Fruit fly (Drosophila melanogaster) whole organism, prepupa: ENCODE measurements around the gene CG6927.

ENCODE experiments used
- svp ChIP-seq: fragments of 200-800 bp; sonication (Bioruptor generic); peaks from one replicate; lab custom pipeline; 2016; ENCODE audit warnings: missing biosample characterization, missing genetic modification characterization
- vri ChIP-seq: fragments of 200-800 bp; sonication (Bioruptor generic); optimal IDR thresholded peaks from 3 replicates; lab custom pipeline; 2016; ENCODE audit warnings: missing biosample characterization, mild to moderate bottlenecking, missing genetic modification characterization

dm6 chrX:4912370-4912769 lies 5.7 kb downstream of the CG6927 start:
- TF ChIP-seq vri (GFP tag; lab: Kevin White, UChicago) (no peak), svp (GFP tag; lab: Kevin White, UChicago) (no peak)
